Worm (Caenorhabditis elegans): ENCODE data around the gene arc-1.

The arc-1 gene

DNA sequence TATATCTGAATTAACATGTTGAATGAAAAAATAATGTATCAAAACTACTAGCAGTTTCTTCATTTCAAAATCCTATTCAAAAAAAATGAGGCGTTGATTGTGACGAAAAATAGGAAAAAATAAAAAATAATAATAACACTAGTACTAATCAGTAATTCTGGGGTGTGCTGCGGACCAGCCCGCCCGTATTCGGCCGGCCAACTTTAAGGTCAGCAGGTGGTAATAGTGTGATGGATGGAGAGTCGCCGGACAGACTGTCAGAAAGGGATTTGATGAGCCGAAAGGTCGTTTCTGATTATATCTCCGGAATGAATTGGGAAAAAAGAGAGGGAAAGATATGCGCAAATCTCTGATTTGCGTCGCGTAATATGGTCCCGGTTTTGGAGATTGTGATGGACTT, 49.7 kb downstream of the arc-1 start, which contains the start of gene cutl-2:
TSS of gene cutl-2 (minus strand) at position 210 of the 400 bp plus-strand sequence.
- TF ChIP-seq hmg-1.2 (GFP tag; IDR thresholded peaks at IDR 0.05) (no peak), repo-1 (tag; optimal IDR thresholded peaks at IDR 0.05) (no peak), F52B5.7 (tag; optimal IDR thresholded peaks at IDR 0.05) (no peak), somi-1 (GFP tag; optimal IDR thresholded peaks at IDR 0.05) (no peak), B0035.1 (tag; optimal IDR thresholded peaks at IDR 0.05) (no peak), mcd-1 (GFP tag; IDR thresholded peaks at IDR 0.05) (no peak), egl-18 (GFP tag; IDR thresholded peaks at IDR 0.05) (no peak), mel-28 (tag; optimal IDR thresholded peaks at IDR 0.05; ENCODE audit: borderline replicate concordance) (no peak), snpc-4 (GFP tag; optimal IDR thresholded peaks at IDR 0.05) (no peak), snpc-4 (tag; optimal IDR thresholded peaks at IDR 0.05) (no peak), snpc-3.4 (tag; optimal IDR thresholded peaks at IDR 0.05) (no peak)

ce11 chrII:9725056-9725455, 50.3 kb downstream of the arc-1 start:
- TF ChIP-seq mel-28 (tag; optimal IDR thresholded peaks at IDR 0.05; ENCODE audit: borderline replicate concordance) (no peak), tbp1 (GFP tag; optimal IDR thresholded peaks at IDR 0.05) (no peak), B0336.3 (GFP tag; IDR thresholded peaks at IDR 0.05) (no peak), ceh-79 (tag; optimal IDR thresholded peaks at IDR 0.05) (no peak), B0261.1 (tag; optimal IDR thresholded peaks at IDR 0.05) (no peak), ztf-18 (tag; optimal IDR thresholded peaks at IDR 0.05) (no peak), ceh-27 (GFP tag; optimal IDR thresholded peaks at IDR 0.05) (no peak)

All from whole organism, young adult.